Worm (Caenorhabditis elegans) whole organism, L4 larva: ENCODE results near the gene C05E11.6.

Source experiments
- F37D6.2 ChIP-seq: sonication (generic microtip); optimal IDR thresholded peaks from 2 replicates; lab custom pipeline; 2016; ENCODE audit warnings: mild to moderate bottlenecking, missing genetic modification characterization, missing compliant biosample characterization
- T26A8.4 ChIP-seq: fragments of 200-800 bp; sonication (Bioruptor generic); IDR thresholded peaks from 2 replicates; pipeline ENCODE4 v1.3.6; 2022; ENCODE audit warnings: missing genetic modification characterization, missing compliant biosample characterization
- Y48G9A.11 ChIP-seq: fragments of 200-800 bp; sonication (Bioruptor generic); IDR thresholded peaks from 2 replicates; pipeline ENCODE4 v1.3.6; 2022; ENCODE audit warnings: missing genetic modification reagents, missing genetic modification characterization, missing compliant biosample characterization
- Y5F2A.4 ChIP-seq: fragments of 200-800 bp; sonication (Bioruptor generic); optimal IDR thresholded peaks from 2 replicates; lab custom pipeline; 2018; ENCODE audit warnings: mild to moderate bottlenecking, missing genetic modification characterization, missing compliant biosample characterization
- aha-1 ChIP-seq: fragments of 150-350 bp; peaks from one replicate; lab custom pipeline; 2014; ENCODE audit warnings: missing biosample characterization, missing genetic modification characterization
- ceh-20 ChIP-seq: fragments of 200-800 bp; sonication (Bioruptor generic); IDR thresholded peaks from 2 replicates; pipeline ENCODE4 v1.3.6; 2022; ENCODE audit warnings: missing genetic modification reagents, missing genetic modification characterization, missing compliant biosample characterization
- ceh-32 ChIP-seq: sonication (generic microtip); optimal IDR thresholded peaks from 2 replicates; lab custom pipeline; 2016; ENCODE audit warnings: mild to moderate bottlenecking, missing genetic modification characterization, missing compliant biosample characterization; ENCODE audit not compliant: poor library complexity
- ceh-82 ChIP-seq: sonication (generic microtip); optimal IDR thresholded peaks from 2 replicates; lab custom pipeline; 2017; ENCODE audit warnings: missing biosample characterization, missing genetic modification characterization
- daf-12 ChIP-seq: fragments of 150-350 bp; optimal IDR thresholded peaks from 2 replicates; lab custom pipeline; 2014; ENCODE audit warnings: missing biosample characterization, missing genetic modification reagents, missing genetic modification characterization
- dmd-6 ChIP-seq: fragments of 200-800 bp; sonication (Bioruptor generic); IDR thresholded peaks from 2 replicates; pipeline ENCODE4 v1.3.6; 2022; ENCODE audit warnings: missing genetic modification reagents, missing genetic modification characterization, missing compliant biosample characterization
- dpl-1 ChIP-seq: fragments of 150-350 bp; optimal IDR thresholded peaks from 2 replicates; lab custom pipeline; 2014; ENCODE audit warnings: missing biosample characterization, missing genetic modification reagents, missing genetic modification characterization
- duxl-1 ChIP-seq: sonication (generic microtip); optimal IDR thresholded peaks from 2 replicates; lab custom pipeline; 2016; ENCODE audit warnings: mild to moderate bottlenecking, missing genetic modification characterization, moderate library complexity, missing compliant biosample characterization; ENCODE audit not compliant: poor library complexity
- egl-43 ChIP-seq: fragments of 200-800 bp; sonication (Bioruptor generic); IDR thresholded peaks from 2 replicates; pipeline ENCODE4 v1.3.6; 2022; ENCODE audit warnings: missing genetic modification reagents, missing genetic modification characterization, missing compliant biosample characterization
- hif-1 ChIP-seq, 2 experiments: sonication (generic microtip); optimal IDR thresholded peaks; 2 replicates each; lab custom pipeline; 2016 to 2017; ENCODE audit warnings: missing compliant biosample characterization in 2 of 2, missing genetic modification characterization in 2 of 2, missing genetic modification reagents in 2 of 2, missing genotype in 2 of 2, mild to moderate bottlenecking in 1 of 2
- hlh-11 ChIP-seq: fragments of 200-800 bp; sonication (Bioruptor generic); optimal IDR thresholded peaks from 2 replicates; lab custom pipeline; 2018; ENCODE audit warnings: mild to moderate bottlenecking, missing genetic modification characterization, missing compliant biosample characterization
- hlh-30 ChIP-seq: sonication (generic microtip); optimal IDR thresholded peaks from 2 replicates; lab custom pipeline; 2017; ENCODE audit warnings: antibody characterized with exemption, mild to moderate bottlenecking, missing genetic modification characterization, missing compliant biosample characterization; ENCODE audit not compliant: insufficient read depth
- hmg-1.1 ChIP-seq: fragments of 200-800 bp; sonication (Bioruptor generic); IDR thresholded peaks from 2 replicates; pipeline ENCODE4 v1.3.6; 2022; ENCODE audit warnings: missing genetic modification reagents, missing genetic modification characterization, missing compliant biosample characterization
- jun-1 ChIP-seq: fragments of 150-350 bp; optimal IDR thresholded peaks from 2 replicates; lab custom pipeline; 2014; ENCODE audit warnings: missing biosample characterization, missing genetic modification reagents, missing genetic modification characterization
- lin-1 ChIP-seq: fragments of 200-800 bp; sonication (Bioruptor generic); IDR thresholded peaks from 2 replicates; pipeline ENCODE4 v1.3.6; 2022; ENCODE audit warnings: missing genetic modification reagents, missing genetic modification characterization, missing compliant biosample characterization
- lin-13 ChIP-seq: fragments of 150-350 bp; optimal IDR thresholded peaks from 2 replicates; lab custom pipeline; 2014; ENCODE audit warnings: missing biosample characterization, missing genetic modification reagents, missing genetic modification characterization
- lin-15B ChIP-seq: fragments of 150-350 bp; sonication (generic microtip); optimal IDR thresholded peaks from 3 replicates; lab custom pipeline; 2014; ENCODE audit warnings: missing biosample characterization, missing genetic modification characterization
- lin-38 ChIP-seq: fragments of 200-800 bp; sonication (Bioruptor generic); IDR thresholded peaks from 2 replicates; pipeline ENCODE4 v1.3.6; 2022; ENCODE audit warnings: missing genetic modification reagents, missing genetic modification characterization, missing compliant biosample characterization
- lin-39 ChIP-seq: fragments of 150-350 bp; optimal IDR thresholded peaks from 2 replicates; lab custom pipeline; 2014; ENCODE audit warnings: missing biosample characterization, missing genetic modification reagents, missing genetic modification characterization
- lsy-2 ChIP-seq, 2 experiments: fragments of 150-350 bp in 1 of 2; sonication (generic microtip) in 1 of 2; optimal IDR thresholded peaks; 2 replicates each; lab custom pipeline; 2014 to 2017; ENCODE audit warnings: missing biosample characterization in 2 of 2, missing genetic modification characterization in 2 of 2
- mdl-1 ChIP-seq, 2 experiments: fragments of 150-350 bp in 1 of 2; sonication (generic microtip) in 1 of 2; optimal IDR thresholded peaks; 2 replicates each; lab custom pipeline; 2014 to 2017; ENCODE audit warnings: missing biosample characterization in 2 of 2, missing genetic modification characterization in 2 of 2
- mdt-29 ChIP-seq: fragments of 200-800 bp; sonication (Bioruptor generic); IDR thresholded peaks from 2 replicates; pipeline ENCODE4 v1.3.6; 2022; ENCODE audit warnings: missing genetic modification reagents, missing genetic modification characterization, missing compliant biosample characterization
- mes-2 ChIP-seq: sonication (generic microtip); optimal IDR thresholded peaks from 2 replicates; lab custom pipeline; 2016; ENCODE audit warnings: missing genotype, mild to moderate bottlenecking, missing genetic modification characterization, missing compliant biosample characterization; ENCODE audit not compliant: poor library complexity, severe bottlenecking
- mxl-3 ChIP-seq: fragments of 200-800 bp; sonication (Bioruptor generic); optimal IDR thresholded peaks from 2 replicates; lab custom pipeline; 2018; ENCODE audit warnings: mild to moderate bottlenecking, missing genetic modification characterization, missing compliant biosample characterization
- nhr-10 ChIP-seq: fragments of 150-350 bp; optimal IDR thresholded peaks from 2 replicates; lab custom pipeline; 2014; ENCODE audit warnings: missing biosample characterization, missing genetic modification characterization
- nhr-25 ChIP-seq: sonication (generic microtip); optimal IDR thresholded peaks from 2 replicates; lab custom pipeline; 2017; ENCODE audit warnings: missing genetic modification characterization, mild to moderate bottlenecking, missing compliant biosample characterization, antibody characterized with exemption, moderate library complexity, borderline replicate concordance; ENCODE audit not compliant: insufficient read depth
- nhr-28 ChIP-seq: fragments of 150-350 bp; optimal IDR thresholded peaks from 2 replicates; lab custom pipeline; 2014; ENCODE audit warnings: missing biosample characterization, missing genetic modification characterization
- nhr-42 ChIP-seq: fragments of 200-800 bp; sonication (Bioruptor generic); IDR thresholded peaks from 2 replicates; pipeline ENCODE4 v1.3.6; 2022; ENCODE audit warnings: missing genetic modification characterization, missing compliant biosample characterization
- nhr-6 ChIP-seq: fragments of 150-350 bp; optimal IDR thresholded peaks from 2 replicates; lab custom pipeline; 2014; ENCODE audit warnings: missing biosample characterization, missing genetic modification characterization
- nhr-76 ChIP-seq: fragments of 150-350 bp; optimal IDR thresholded peaks from 2 replicates; lab custom pipeline; 2014; ENCODE audit warnings: missing biosample characterization, missing genetic modification characterization
- nhr-77 ChIP-seq: fragments of 150-350 bp; optimal IDR thresholded peaks from 2 replicates; lab custom pipeline; 2014; ENCODE audit warnings: missing biosample characterization, missing genetic modification characterization
- saeg-2 ChIP-seq: fragments of 200-800 bp; sonication (Bioruptor generic); IDR thresholded peaks from 2 replicates; pipeline ENCODE4 v1.3.6; 2022; ENCODE audit warnings: missing genetic modification reagents, missing genetic modification characterization, missing compliant biosample characterization
- skn-1 ChIP-seq: fragments of 150-350 bp; optimal IDR thresholded peaks from 2 replicates; lab custom pipeline; 2014; ENCODE audit warnings: missing biosample characterization, missing genetic modification characterization
- snpc-1.2 ChIP-seq: fragments of 200-800 bp; sonication (Bioruptor generic); IDR thresholded peaks from 2 replicates; pipeline ENCODE4 v1.3.6; 2022; ENCODE audit warnings: missing genetic modification reagents, missing genetic modification characterization, missing compliant biosample characterization
- spr-3 ChIP-seq: fragments of 200-800 bp; sonication (Bioruptor generic); optimal IDR thresholded peaks from 2 replicates; lab custom pipeline; 2018; ENCODE audit warnings: mild to moderate bottlenecking, missing genetic modification characterization, missing compliant biosample characterization
- unc-62 ChIP-seq, 3 experiments: fragments of 150-350 bp in 1 of 3; sonication (generic microtip); optimal IDR thresholded peaks in 2 of 3; peaks in 1 of 3; 1 replicate in 1 of 3; 2 replicates in 2 of 3; lab custom pipeline; 2014 to 2017; ENCODE audit warnings: missing biosample characterization in 3 of 3, missing genetic modification characterization in 3 of 3, missing genetic modification reagents in 3 of 3, missing genotype in 1 of 3
- zag-1 ChIP-seq: fragments of 150-350 bp; optimal IDR thresholded peaks from 2 replicates; lab custom pipeline; 2014; ENCODE audit warnings: missing biosample characterization, missing genetic modification characterization

Gene C05E11.6

DNA sequence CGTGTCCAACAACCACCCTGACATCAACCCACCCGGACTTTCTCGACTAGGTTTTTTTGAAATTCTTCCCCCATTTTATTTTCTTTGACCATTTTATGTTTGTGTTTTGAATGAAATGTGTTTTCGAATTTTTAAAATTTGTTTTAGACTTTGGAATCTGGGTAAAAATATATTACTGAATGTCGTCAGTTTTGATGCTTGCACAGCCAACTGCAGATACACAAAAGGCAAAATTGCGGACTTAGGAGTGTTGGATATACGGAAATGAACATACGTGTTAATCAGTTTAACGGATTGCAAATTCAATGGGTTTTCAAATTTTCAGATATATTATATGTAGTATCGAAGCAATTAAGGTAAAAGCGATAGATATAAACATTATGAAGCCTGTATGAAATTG is 45.2 kb upstream of the C05E11.6 start (continued):
- TF ChIP-seq nhr-6 (tag; lab: Kevin White, UChicago) (peak; percentile 61), mxl-3 (GFP tag; lab: Kevin White, UChicago) (no peak), lin-15B (no peak), nhr-42 (GFP tag; lab: Robert Waterston, UW) (no peak), snpc-1.2 (GFP tag; lab: Robert Waterston, UW) (no peak), unc-62 (GFP tag; optimal IDR thresholded peaks at IDR 0.05 in 1 of 2; lab: Kevin White, UChicago) (no peak), unc-62 (tag; optimal IDR thresholded peaks at IDR 0.05; lab: Kevin White, UChicago) (no peak), egl-43 (no peak), nhr-25 (tag; lab: Kevin White, UChicago) (no peak)
- TF ChIP-seq, all 104 proteins: peak for 6

DNA sequence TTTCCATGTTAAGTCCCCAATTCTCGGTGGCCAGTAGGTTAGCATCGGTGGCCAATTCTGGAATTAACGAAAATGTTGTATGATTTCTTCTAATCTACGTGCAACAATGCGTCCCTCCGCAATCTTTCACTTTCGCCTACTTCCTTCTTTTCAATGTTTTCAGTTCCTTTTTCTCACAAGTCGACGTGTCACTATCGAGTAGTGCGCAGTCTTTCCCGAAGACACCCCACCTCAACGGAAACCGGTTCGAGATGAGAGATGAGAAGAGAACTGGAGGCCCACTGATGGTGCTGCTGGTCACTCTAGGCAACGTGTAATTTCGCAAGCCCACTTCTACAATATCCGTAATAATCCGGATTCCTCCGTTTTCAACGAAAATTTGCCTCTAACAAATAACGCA is 42.0 kb upstream of the C05E11.6 start:
- peak; percentile 49 for TF ChIP-seq hlh-11 (tag; lab: Kevin White, UChicago)
- TF ChIP-seq nhr-10 (tag; lab: Kevin White, UChicago), result peak; percentile 10
- peak; percentile 83 for TF ChIP-seq aha-1 (tag; lab: Kevin White, UChicago)
- TF ChIP-seq hlh-30 (tag; lab: Kevin White, UChicago), result no peak
- peak; percentile 29 for TF ChIP-seq spr-3 (GFP tag; lab: Kevin White, UChicago)
- peak in 1 of 2 experiments; percentile 16 for TF ChIP-seq unc-62 (GFP tag; optimal IDR thresholded peaks at IDR 0.05 in 1 of 2; lab: Kevin White, UChicago)
- no peak for TF ChIP-seq unc-62 (tag; optimal IDR thresholded peaks at IDR 0.05; lab: Kevin White, UChicago)
- TF ChIP-seq mxl-3 (GFP tag; lab: Kevin White, UChicago), result peak; percentile 82
- peak; percentile 59 for TF ChIP-seq nhr-28 (tag; lab: Kevin White, UChicago)
- TF ChIP-seq zag-1 (tag; lab: Kevin White, UChicago), result no peak
- TF ChIP-seq mdl-1 (tag; optimal IDR thresholded peaks at IDR 0.05; lab: Kevin White, UChicago), result peak in 1 of 2 experiments; percentile 52
- no peak for TF ChIP-seq ceh-20 (GFP tag; lab: Robert Waterston, UW)

DNA sequence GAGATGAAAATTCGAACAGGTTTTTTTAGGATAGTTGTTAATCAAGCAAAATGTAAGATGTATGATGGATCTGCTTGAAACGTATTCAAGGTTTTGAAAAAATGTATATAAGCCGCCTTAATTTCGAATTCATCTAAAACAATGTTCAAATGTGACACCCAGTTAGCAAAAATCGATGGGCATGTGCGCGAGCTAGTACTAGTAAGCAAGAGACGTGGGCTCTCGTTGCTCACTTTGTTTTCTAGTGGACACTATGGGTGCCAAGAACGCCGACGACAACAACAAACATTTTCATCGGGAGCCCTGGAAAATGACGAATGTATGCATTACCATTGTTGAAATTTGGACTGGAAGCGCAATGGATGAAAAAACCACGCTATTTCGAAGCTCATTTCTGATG is 40.8 kb upstream of the C05E11.6 start:
- TF ChIP-seq jun-1 (tag; lab: Kevin White, UChicago) (no peak), hlh-30 (tag; lab: Kevin White, UChicago) (peak; percentile 18), aha-1 (tag; lab: Kevin White, UChicago) (no peak), lin-38 (GFP tag; lab: Robert Waterston, UW) (no peak), lin-1 (GFP tag; lab: Robert Waterston, UW) (no peak), saeg-2 (GFP tag; lab: Robert Waterston, UW) (no peak), hif-1 (tag; optimal IDR thresholded peaks at IDR 0.05; lab: Kevin White, UChicago) (no peak), T26A8.4 (GFP tag; lab: Robert Waterston, UW) (no peak), ceh-82 (tag; lab: Kevin White, UChicago) (no peak), unc-62 (GFP tag; optimal IDR thresholded peaks at IDR 0.05 in 1 of 2; lab: Kevin White, UChicago) (peak in 1 of 2 experiments; percentile 85), unc-62 (tag; optimal IDR thresholded peaks at IDR 0.05; lab: Kevin White, UChicago) (no peak), mdl-1 (tag; optimal IDR thresholded peaks at IDR 0.05; lab: Kevin White, UChicago) (peak in 1 of 2 experiments; percentile 27)

DNA sequence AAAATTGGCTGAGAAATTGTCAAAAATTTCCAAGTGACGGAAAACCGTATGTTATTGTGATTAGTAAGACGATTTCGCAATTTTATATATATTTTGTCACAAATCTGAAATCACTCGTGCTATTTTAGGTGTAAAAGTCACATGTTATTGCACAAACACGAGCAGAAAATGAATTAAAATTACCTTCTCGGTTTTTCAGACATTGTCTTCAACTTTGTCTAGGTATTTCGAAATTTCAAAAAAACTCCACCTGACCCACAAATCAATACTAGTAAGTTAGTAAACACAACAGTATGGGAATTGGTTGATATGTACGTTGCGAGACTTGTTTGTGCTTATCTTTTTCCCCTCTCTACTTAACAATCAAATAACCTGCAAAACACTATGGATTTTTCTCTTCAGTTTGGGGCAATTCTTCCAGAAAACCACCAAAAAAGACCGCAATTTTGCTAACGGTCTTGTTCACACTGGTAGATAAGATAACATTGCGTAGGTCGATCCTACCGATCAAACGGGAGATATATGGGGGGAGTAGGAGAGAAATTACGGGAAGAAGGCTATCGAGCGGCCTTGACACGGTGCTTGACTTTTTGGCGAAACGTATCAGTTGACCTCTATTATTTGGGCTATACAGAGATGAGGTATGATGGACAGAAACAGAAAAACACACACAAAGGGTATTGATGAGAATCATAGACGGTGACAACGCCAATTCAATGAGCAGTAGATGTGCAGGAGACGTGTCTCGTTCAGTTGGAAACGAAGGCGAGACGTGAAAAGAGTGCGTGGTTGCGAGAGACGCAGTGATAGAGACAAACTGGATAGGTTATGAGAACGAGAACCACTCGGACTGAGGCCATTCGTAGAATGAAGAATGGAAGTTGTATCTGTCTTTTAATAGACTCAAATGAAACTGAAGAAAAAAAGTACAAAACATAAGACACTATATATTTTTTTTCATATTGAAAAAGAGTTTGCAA is 39.8 kb upstream of the C05E11.6 start, which contains the start of gene C07A12.7:
Gene C07A12.7, minus strand, starts transcription at position 308 of the 980 bp plus-strand sequence.
- TF ChIP-seq skn-1 (tag; lab: Kevin White, UChicago) (no peak), nhr-76 (tag; lab: Kevin White, UChicago) (no peak), nhr-77 (tag; lab: Kevin White, UChicago) (no peak), lin-39 (no peak), Y48G9A.11 (GFP tag; lab: Robert Waterston, UW) (no peak), mes-2 (peak; percentile 30), F37D6.2 (no peak), ceh-32 (tag; lab: Kevin White, UChicago) (no peak), mdt-29 (no peak), lsy-2 (tag; optimal IDR thresholded peaks at IDR 0.05; lab: Kevin White, UChicago) (peak in 1 of 2 experiments; percentile 25), dpl-1 (no peak), ceh-82 (tag; lab: Kevin White, UChicago) (no peak), daf-12 (tag; lab: Kevin White, UChicago) (no peak), hmg-1.1 (GFP tag; lab: Robert Waterston, UW) (peak; percentile 34), duxl-1 (tag; lab: Kevin White, UChicago) (no peak), lin-13 (GFP tag; lab: Kevin White, UChicago) (no peak), Y5F2A.4 (GFP tag; lab: Kevin White, UChicago) (no peak), saeg-2 (GFP tag; lab: Robert Waterston, UW) (no peak), dmd-6 (GFP tag; lab: Robert Waterston, UW) (no peak)
